Fruit fly (Drosophila melanogaster) whole organism, embryonic: Measurements from ENCODE around the gene Mo25.

ENCODE experiments used
- Bgb ChIP-seq: fragments of 200-800 bp; sonication (Bioruptor generic); IDR thresholded peaks from 2 replicates; pipeline ENCODE4 v1.3.6; 2022; ENCODE audit warnings: missing biosample characterization, missing genetic modification characterization; ENCODE audit not compliant: partially characterized antibody
- CG10147 ChIP-seq: fragments of 200-800 bp; sonication (Bioruptor generic); optimal IDR thresholded peaks from 2 replicates; lab custom pipeline; 2019; ENCODE audit warnings: missing biosample characterization, mild to moderate bottlenecking, missing genetic modification characterization, moderate library complexity
- CG1024 ChIP-seq: fragments of 200-800 bp; sonication (Bioruptor generic); IDR thresholded peaks from 2 replicates; pipeline ENCODE4 v1.3.6; 2022; ENCODE audit warnings: missing biosample characterization, missing genetic modification characterization
- CG10267 ChIP-seq: fragments of 200-800 bp; sonication (Bioruptor generic); optimal IDR thresholded peaks from 2 replicates; lab custom pipeline; 2018; ENCODE audit warnings: missing biosample characterization, mild to moderate bottlenecking, missing genetic modification characterization, moderate library complexity
- CG10565 ChIP-seq: fragments of 200-800 bp; sonication (Bioruptor generic); optimal IDR thresholded peaks from 3 replicates; lab custom pipeline; 2016; ENCODE audit warnings: missing biosample characterization, mild to moderate bottlenecking, missing genetic modification characterization
- CG11398 ChIP-seq: fragments of 200-800 bp; sonication (Bioruptor generic); optimal IDR thresholded peaks from 2 replicates; lab custom pipeline; 2016; ENCODE audit warnings: missing biosample characterization, missing genetic modification characterization
- CG11456 ChIP-seq: fragments of 200-800 bp; sonication (Bioruptor generic); IDR thresholded peaks from 3 replicates; pipeline ENCODE4 v1.3.6; 2022; ENCODE audit warnings: missing biosample characterization, missing genetic modification characterization
- CG12299 ChIP-seq: fragments of 200-800 bp; sonication (Bioruptor generic); optimal IDR thresholded peaks from 2 replicates; lab custom pipeline; 2018; ENCODE audit warnings: missing biosample characterization, mild to moderate bottlenecking, missing genetic modification characterization
- CG14441 ChIP-seq: fragments of 200-800 bp; sonication (Bioruptor generic); IDR thresholded peaks from 2 replicates; pipeline ENCODE4 v1.3.6; 2022; ENCODE audit warnings: missing biosample characterization, missing genetic modification characterization
- CG14965 ChIP-seq: fragments of 200-800 bp; sonication (Bioruptor generic); optimal IDR thresholded peaks from 2 replicates; lab custom pipeline; 2016; ENCODE audit warnings: missing biosample characterization, missing genetic modification characterization, borderline replicate concordance
- CG1647 ChIP-seq: fragments of 200-800 bp; sonication (Bioruptor generic); optimal IDR thresholded peaks from 3 replicates; lab custom pipeline; 2016; ENCODE audit warnings: missing biosample characterization, missing genetic modification characterization
- CG33213 ChIP-seq: fragments of 200-800 bp; sonication (Bioruptor generic); optimal IDR thresholded peaks from 3 replicates; lab custom pipeline; 2016; ENCODE audit warnings: missing biosample characterization, missing genetic modification characterization
- CG4820 ChIP-seq: fragments of 200-800 bp; sonication (Bioruptor generic); optimal IDR thresholded peaks from 3 replicates; lab custom pipeline; 2016; ENCODE audit warnings: missing biosample characterization, missing genetic modification characterization
- CG6765 ChIP-seq: fragments of 200-800 bp; sonication (Bioruptor generic); optimal IDR thresholded peaks from 3 replicates; lab custom pipeline; 2017; ENCODE audit warnings: missing biosample characterization, mild to moderate bottlenecking, missing genetic modification characterization
- CG7839 ChIP-seq: fragments of 200-800 bp; sonication (Bioruptor generic); optimal IDR thresholded peaks from 3 replicates; lab custom pipeline; 2018; ENCODE audit warnings: missing biosample characterization, mild to moderate bottlenecking, missing genetic modification characterization, moderate library complexity
- CG7987 ChIP-seq: fragments of 200-800 bp; sonication (Bioruptor generic); optimal IDR thresholded peaks from 2 replicates; lab custom pipeline; 2018; ENCODE audit warnings: missing biosample characterization, mild to moderate bottlenecking, missing genetic modification characterization, moderate library complexity
- Eip74EF ChIP-seq, 2 experiments: fragments of 200-800 bp in 1 of 2; fragments of >200 bp in 1 of 2; sonication (Bioruptor generic) in 1 of 2; optimal IDR thresholded peaks; 2 replicates each; lab custom pipeline; 2017 to 2019; ENCODE audit warnings: missing biosample characterization in 2 of 2, missing genetic modification characterization in 2 of 2, mild to moderate bottlenecking in 1 of 2, moderate library complexity in 1 of 2
- Hey ChIP-seq: fragments of 200-800 bp; sonication (Bioruptor generic); optimal IDR thresholded peaks from 3 replicates; lab custom pipeline; 2018; ENCODE audit warnings: missing biosample characterization, mild to moderate bottlenecking, missing genetic modification characterization
- Hmr ChIP-seq: fragments of 200-800 bp; sonication (Bioruptor generic); optimal IDR thresholded peaks from 3 replicates; lab custom pipeline; 2017; ENCODE audit warnings: mild to moderate bottlenecking, missing biosample characterization, missing genetic modification reagents, missing genetic modification characterization
- Hmx ChIP-seq: fragments of 200-800 bp; sonication (Bioruptor generic); optimal IDR thresholded peaks from 2 replicates; lab custom pipeline; 2016; ENCODE audit warnings: missing biosample characterization, missing genetic modification characterization
- Hsf ChIP-seq: fragments of 200-800 bp; sonication (Bioruptor generic); optimal IDR thresholded peaks from 3 replicates; lab custom pipeline; 2016; ENCODE audit warnings: missing biosample characterization, missing genetic modification characterization
- Oli ChIP-seq: fragments of 200-800 bp; sonication (Bioruptor generic); optimal IDR thresholded peaks from 2 replicates; lab custom pipeline; 2018; ENCODE audit warnings: missing biosample characterization, mild to moderate bottlenecking, missing genetic modification characterization, moderate library complexity
- Ravus ChIP-seq: fragments of 200-800 bp; sonication (Bioruptor generic); IDR thresholded peaks from 2 replicates; pipeline ENCODE4 v1.3.6; 2022; ENCODE audit warnings: missing biosample characterization, missing genetic modification characterization
- Scr ChIP-seq: fragments of 200-800 bp; sonication (Bioruptor generic); IDR thresholded peaks from 2 replicates; pipeline ENCODE4 v1.3.6; 2022; ENCODE audit warnings: missing biosample characterization, missing genetic modification characterization; ENCODE audit not compliant: partially characterized antibody
- Six4 ChIP-seq: fragments of 200-800 bp; sonication (Bioruptor generic); optimal IDR thresholded peaks from 2 replicates; lab custom pipeline; 2016; ENCODE audit warnings: missing biosample characterization, missing genetic modification characterization
- Ssrp ChIP-seq: fragments of 200-800 bp; sonication (Bioruptor generic); optimal IDR thresholded peaks from 2 replicates; lab custom pipeline; 2018; ENCODE audit warnings: missing biosample characterization, mild to moderate bottlenecking, missing genetic modification characterization, moderate library complexity
- Stat92E ChIP-seq, 3 experiments: fragments of >200 bp in 2 of 3; fragments of 200-800 bp in 1 of 3; sonication (Bioruptor generic) in 1 of 3; optimal IDR thresholded peaks; 2 replicates each; lab custom pipeline; 2017 to 2019; ENCODE audit warnings: missing biosample characterization in 3 of 3, missing genetic modification characterization in 3 of 3, mild to moderate bottlenecking in 1 of 3, moderate library complexity in 1 of 3
- TFAM ChIP-seq: fragments of 200-800 bp; sonication (Bioruptor generic); optimal IDR thresholded peaks from 2 replicates; lab custom pipeline; 2017; ENCODE audit warnings: missing biosample characterization, missing genetic modification characterization, inconsistent platforms
- Taf1 ChIP-seq: fragments of 200-800 bp; sonication (Bioruptor generic); IDR thresholded peaks from 2 replicates; pipeline ENCODE4 v1.3.6; 2022; ENCODE audit warnings: missing biosample characterization, missing genetic modification characterization
- abd-A ChIP-seq: fragments of 200-800 bp; sonication (Bioruptor generic); optimal IDR thresholded peaks from 3 replicates; lab custom pipeline; 2019; ENCODE audit warnings: missing biosample characterization, mild to moderate bottlenecking, missing genetic modification characterization, moderate library complexity
- cad ChIP-seq: fragments of >200 bp; optimal IDR thresholded peaks from 2 replicates; lab custom pipeline; 2017; ENCODE audit warnings: missing biosample characterization, missing genetic modification characterization
- dmrt11E ChIP-seq: fragments of 200-800 bp; sonication (Bioruptor generic); optimal IDR thresholded peaks from 3 replicates; lab custom pipeline; 2018; ENCODE audit warnings: missing biosample characterization, mild to moderate bottlenecking, missing genetic modification characterization, moderate library complexity
- emc ChIP-seq: fragments of 200-800 bp; sonication (Bioruptor generic); optimal IDR thresholded peaks from 2 replicates; lab custom pipeline; 2016; ENCODE audit warnings: missing biosample characterization, missing genetic modification characterization
- gem ChIP-seq: fragments of 200-800 bp; sonication (Bioruptor generic); optimal IDR thresholded peaks from 2 replicates; lab custom pipeline; 2019; ENCODE audit warnings: missing biosample characterization, mild to moderate bottlenecking, missing genetic modification characterization, moderate library complexity
- gfzf ChIP-seq: fragments of 200-800 bp; sonication (Bioruptor generic); optimal IDR thresholded peaks from 2 replicates; lab custom pipeline; 2016; ENCODE audit warnings: missing biosample characterization, mild to moderate bottlenecking, missing genetic modification characterization, moderate library complexity
- ham ChIP-seq: fragments of 200-800 bp; sonication (Bioruptor generic); IDR thresholded peaks from 2 replicates; pipeline ENCODE4 v1.3.6; 2022; ENCODE audit warnings: missing biosample characterization, missing genetic modification characterization
- her ChIP-seq: fragments of 200-800 bp; sonication (Bioruptor generic); optimal IDR thresholded peaks from 2 replicates; lab custom pipeline; 2016; ENCODE audit warnings: missing biosample characterization, missing genetic modification characterization
- kah ChIP-seq: fragments of 200-800 bp; sonication (Bioruptor generic); optimal IDR thresholded peaks from 2 replicates; lab custom pipeline; 2018; ENCODE audit warnings: missing biosample characterization, mild to moderate bottlenecking, missing genetic modification characterization
- row ChIP-seq: fragments of 200-800 bp; sonication (Bioruptor generic); IDR thresholded peaks from 3 replicates; pipeline ENCODE4 v1.3.6; 2022; ENCODE audit warnings: missing biosample characterization, missing genetic modification characterization
- sd ChIP-seq: fragments of 200-800 bp; sonication (Bioruptor generic); optimal IDR thresholded peaks from 3 replicates; lab custom pipeline; 2018; ENCODE audit warnings: missing biosample characterization, mild to moderate bottlenecking, missing genetic modification characterization, moderate library complexity
- seq ChIP-seq: fragments of 200-800 bp; sonication (Bioruptor generic); IDR thresholded peaks from 2 replicates; pipeline ENCODE4 v1.3.6; 2022; ENCODE audit warnings: missing biosample characterization, missing genetic modification characterization
- shn ChIP-seq: fragments of 200-800 bp; sonication (Bioruptor generic); optimal IDR thresholded peaks from 3 replicates; lab custom pipeline; 2016; ENCODE audit warnings: missing biosample characterization, missing genetic modification characterization
- sisA ChIP-seq: fragments of 200-800 bp; sonication (Bioruptor generic); IDR thresholded peaks from 2 replicates; pipeline ENCODE4 v1.3.6; 2022; ENCODE audit warnings: missing biosample characterization, missing genetic modification characterization
- unc-4 ChIP-seq: fragments of 200-800 bp; sonication (Bioruptor generic); IDR thresholded peaks from 2 replicates; pipeline ENCODE4 v1.3.6; 2022; ENCODE audit warnings: missing biosample characterization, missing genetic modification characterization; ENCODE audit not compliant: partially characterized antibody
- vvl ChIP-seq: fragments of 200-800 bp; sonication (Bioruptor generic); IDR thresholded peaks from 2 replicates; pipeline ENCODE4 v1.3.6; 2022; ENCODE audit warnings: missing biosample characterization, missing genetic modification characterization
- wek ChIP-seq: fragments of 200-800 bp; sonication (Bioruptor generic); optimal IDR thresholded peaks from 3 replicates; lab custom pipeline; 2018; ENCODE audit warnings: missing biosample characterization, mild to moderate bottlenecking, missing genetic modification characterization, moderate library complexity
- zf30C ChIP-seq: fragments of 200-800 bp; sonication (Bioruptor generic); optimal IDR thresholded peaks from 3 replicates; lab custom pipeline; 2018; ENCODE audit warnings: missing biosample characterization, mild to moderate bottlenecking, missing genetic modification characterization

The Mo25 gene

DNA sequence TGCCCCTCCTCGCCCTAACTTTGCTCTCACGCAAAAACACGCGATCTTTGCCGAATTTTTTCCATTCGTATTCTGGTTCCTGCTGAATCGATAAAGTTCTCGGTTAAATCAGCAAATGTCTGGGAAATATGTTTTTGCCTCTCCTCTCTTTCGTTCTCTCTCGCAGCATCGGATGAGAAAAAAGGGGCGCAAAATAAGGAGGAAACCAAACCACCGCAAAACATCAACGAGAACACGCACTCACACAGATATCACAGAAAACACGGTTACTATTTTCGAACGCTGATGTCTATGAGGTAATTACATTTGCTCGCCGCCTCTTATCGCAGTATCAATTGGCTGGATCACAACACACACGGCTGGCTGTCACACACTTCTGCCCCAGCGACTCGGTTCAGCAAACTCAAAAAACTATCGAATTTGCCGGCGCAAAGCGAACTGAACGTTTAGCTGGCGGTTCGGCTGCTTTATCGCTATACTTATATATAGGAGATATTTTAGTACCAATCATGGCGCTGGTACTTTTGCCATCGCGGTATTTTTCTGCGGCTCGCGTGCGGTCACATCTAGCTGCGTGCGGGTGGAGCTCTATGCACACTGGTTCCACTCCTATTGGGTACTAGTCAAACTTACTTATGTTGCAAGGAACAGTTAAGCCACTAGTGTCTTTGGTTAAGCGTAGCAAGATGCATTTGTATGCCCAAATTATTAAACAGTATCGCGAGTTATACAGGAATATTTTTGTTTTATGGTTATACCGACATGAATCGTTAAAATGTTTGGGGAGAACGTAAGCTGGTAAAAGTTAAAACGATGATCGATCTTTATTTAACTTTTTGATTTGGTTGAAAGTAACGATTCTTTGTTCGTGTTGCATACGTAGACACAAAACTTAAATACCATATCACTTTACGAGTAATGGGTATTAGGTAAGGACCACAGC lies 46.2 kb upstream of the Mo25 start, which contains the start of gene Baldspot (continued):
- TF ChIP-seq CG14965, result peak; percentile 55
- peak; percentile 61 for TF ChIP-seq shn (GFP tag; lab: Kevin White, UChicago)
- peak; percentile 80 for TF ChIP-seq CG33213
- TF ChIP-seq CG10267 (tag; lab: Kevin White, UChicago), result peak; percentile 85
- peak; percentile 42 for TF ChIP-seq CG1647 (GFP tag; lab: Kevin White, UChicago)
- TF ChIP-seq Hsf (GFP tag; lab: Kevin White, UChicago), result peak; percentile 30
- TF ChIP-seq CG7839 (tag; lab: Kevin White, UChicago), result peak; percentile 88
- TF ChIP-seq TFAM, result peak; percentile 11
- TF ChIP-seq CG14441, result peak; percentile 64
- TF ChIP-seq her (GFP tag; lab: Kevin White, UChicago), result peak; percentile 74
- peak; percentile 46 for TF ChIP-seq Ssrp (tag; lab: Kevin White, UChicago)
- TF ChIP-seq unc-4 (GFP tag; lab: Robert Waterston, UW), result peak; percentile 59; the same call in 1 of the 2 replicates
- peak; percentile 79 for TF ChIP-seq Bgb
- TF ChIP-seq gfzf (GFP tag; lab: Kevin White, UChicago), result peak; percentile 98
- TF ChIP-seq emc (GFP tag; lab: Kevin White, UChicago), result peak; percentile 77
- TF ChIP-seq sisA (GFP tag; lab: Robert Waterston, UW), result peak; percentile 71
- no peak for TF ChIP-seq Taf1 (GFP tag; lab: Robert Waterston, UW)
- peak; percentile 88 for TF ChIP-seq CG6765
- TF ChIP-seq CG12299, result peak; percentile 35
- peak; percentile 67 for TF ChIP-seq vvl (GFP tag; lab: Robert Waterston, UW)
- TF ChIP-seq Scr (GFP tag; lab: Robert Waterston, UW), result peak; percentile 63
- TF ChIP-seq Stat92E (GFP tag; optimal IDR thresholded peaks at IDR 0.05; lab: Kevin White, UChicago), result peak in 1 of 3 experiments; percentile 82
- peak; percentile 50 for TF ChIP-seq Six4 (GFP tag; lab: Kevin White, UChicago)
- TF ChIP-seq Eip74EF (GFP tag; optimal IDR thresholded peaks at IDR 0.05; lab: Kevin White, UChicago), result peak in 1 of 2 experiments; percentile 48
- no peak for TF ChIP-seq seq (GFP tag; lab: Robert Waterston, UW)
- TF ChIP-seq row (GFP tag; lab: Robert Waterston, UW), result peak; percentile 88
- no peak for TF ChIP-seq CG11456 (GFP tag; lab: Robert Waterston, UW)
- TF ChIP-seq CG1024 (GFP tag; lab: Robert Waterston, UW), result peak; percentile 20; the same call in 1 of the 2 replicates
- TF ChIP-seq Oli, result peak; percentile 26
- TF ChIP-seq ham (GFP tag; lab: Robert Waterston, UW), result no peak
- peak; percentile 68 for TF ChIP-seq Hmx (GFP tag; lab: Kevin White, UChicago)
- peak; percentile 86 for TF ChIP-seq gem (tag; lab: Kevin White, UChicago)
- TF ChIP-seq wek (GFP tag; lab: Kevin White, UChicago), result peak; percentile 53
- peak; percentile 45 for TF ChIP-seq zf30C (GFP tag; lab: Kevin White, UChicago)
- peak; percentile 41 for TF ChIP-seq Hey (tag; lab: Kevin White, UChicago)
- peak; percentile 57 for TF ChIP-seq CG7987 (GFP tag; lab: Kevin White, UChicago)
- peak; percentile 55 for TF ChIP-seq kah
- no peak for TF ChIP-seq Ravus (GFP tag; lab: Robert Waterston, UW)
- TF ChIP-seq cad, result no peak
- peak; percentile 34 for TF ChIP-seq dmrt11E
- peak; percentile 78 for TF ChIP-seq CG10565 (GFP tag; lab: Kevin White, UChicago)
- TF ChIP-seq CG11398, result peak; percentile 37
- peak; percentile 85 for TF ChIP-seq abd-A (tag; lab: Kevin White, UChicago)
- TF ChIP-seq Hmr (GFP tag; lab: Kevin White, UChicago), result peak; percentile 83
- TF ChIP-seq CG10147 (GFP tag; lab: Kevin White, UChicago), result peak; percentile 80
- TF ChIP-seq CG4820 (GFP tag; lab: Kevin White, UChicago), result peak; percentile 77
- peak; percentile 47 for TF ChIP-seq sd
